Worm (Caenorhabditis elegans) whole organism, L2 larva: Measurements from ENCODE around the gene hpr-9.

Experiments used
- C34F6.9 ChIP-seq: fragments of 150-350 bp; optimal IDR thresholded peaks from 2 replicates; lab custom pipeline; 2014; ENCODE audit warnings: missing biosample characterization, missing genetic modification characterization
- F13H6.1 ChIP-seq: sonication (generic microtip); optimal IDR thresholded peaks from 2 replicates; lab custom pipeline; 2016; ENCODE audit warnings: missing genetic modification characterization, missing compliant biosample characterization
- R02D3.7 ChIP-seq: fragments of 150-350 bp; optimal IDR thresholded peaks from 2 replicates; lab custom pipeline; 2014; ENCODE audit warnings: missing biosample characterization, missing genetic modification characterization
- ZK546.5 ChIP-seq: sonication (generic microtip); optimal IDR thresholded peaks from 2 replicates; lab custom pipeline; 2017; ENCODE audit warnings: missing biosample characterization, missing genetic modification characterization
- alr-1 ChIP-seq: fragments of 150-350 bp; optimal IDR thresholded peaks from 2 replicates; lab custom pipeline; 2014; ENCODE audit warnings: missing biosample characterization, missing genetic modification characterization
- aly-2 ChIP-seq: fragments of 150-350 bp; optimal IDR thresholded peaks from 2 replicates; lab custom pipeline; 2014; ENCODE audit warnings: missing biosample characterization, missing genetic modification characterization
- ama-1 ChIP-seq: fragments of 150-350 bp; optimal IDR thresholded peaks from 2 replicates; lab custom pipeline; 2018; ENCODE audit warnings: inconsistent platforms
- blmp-1 ChIP-seq: sonication (generic microtip); optimal IDR thresholded peaks from 2 replicates; lab custom pipeline; 2017; ENCODE audit warnings: missing genetic modification characterization, mild to moderate bottlenecking, missing compliant biosample characterization, antibody characterized with exemption, moderate library complexity; ENCODE audit not compliant: insufficient read depth
- ceh-82 ChIP-seq: fragments of 150-350 bp; optimal IDR thresholded peaks from 2 replicates; lab custom pipeline; 2014; ENCODE audit warnings: missing biosample characterization, missing genetic modification characterization
- crh-2 ChIP-seq: sonication (generic microtip); optimal IDR thresholded peaks from 2 replicates; lab custom pipeline; 2017; ENCODE audit warnings: missing biosample characterization, missing genetic modification characterization
- egl-27 ChIP-seq: sonication (generic microtip); optimal IDR thresholded peaks from 3 replicates; lab custom pipeline; 2017; ENCODE audit warnings: missing biosample characterization, missing genetic modification reagents, missing genetic modification characterization
- elt-1 ChIP-seq: fragments of 150-350 bp; optimal IDR thresholded peaks from 2 replicates; lab custom pipeline; 2014; ENCODE audit warnings: missing biosample characterization, missing genetic modification characterization
- elt-3 ChIP-seq: sonication (generic microtip); optimal IDR thresholded peaks from 2 replicates; lab custom pipeline; 2017; ENCODE audit warnings: missing biosample characterization, missing genetic modification characterization
- fos-1 ChIP-seq: fragments of 150-350 bp; optimal IDR thresholded peaks from 2 replicates; lab custom pipeline; 2014; ENCODE audit warnings: missing biosample characterization, missing genetic modification characterization
- lin-11 ChIP-seq: fragments of 150-350 bp; sonication (generic microtip); optimal IDR thresholded peaks from 2 replicates; lab custom pipeline; 2014; ENCODE audit warnings: missing biosample characterization, missing genetic modification characterization, inconsistent platforms, mixed read lengths
- lsy-2 ChIP-seq, 2 experiments: fragments of 150-350 bp in 1 of 2; sonication (generic microtip) in 1 of 2; optimal IDR thresholded peaks; 2 replicates each; lab custom pipeline; 2014 to 2017; ENCODE audit warnings: missing biosample characterization in 2 of 2, missing genetic modification characterization in 2 of 2
- mab-5 ChIP-seq: fragments of 150-350 bp; optimal IDR thresholded peaks from 2 replicates; lab custom pipeline; 2014; ENCODE audit warnings: missing biosample characterization, missing genetic modification characterization
- mdl-1 ChIP-seq, 2 experiments: fragments of 150-350 bp in 1 of 2; sonication (generic microtip) in 1 of 2; optimal IDR thresholded peaks; 2 replicates each; lab custom pipeline; 2017; ENCODE audit warnings: missing biosample characterization in 2 of 2, missing genetic modification characterization in 2 of 2
- nhr-11 ChIP-seq: fragments of 150-350 bp; optimal IDR thresholded peaks from 2 replicates; lab custom pipeline; 2014; ENCODE audit warnings: missing biosample characterization, missing genetic modification characterization
- nhr-12 ChIP-seq: fragments of 150-350 bp; optimal IDR thresholded peaks from 2 replicates; lab custom pipeline; 2014; ENCODE audit warnings: missing biosample characterization, missing genetic modification characterization
- nhr-129 ChIP-seq: fragments of 150-350 bp; optimal IDR thresholded peaks from 2 replicates; lab custom pipeline; 2014; ENCODE audit warnings: missing biosample characterization, missing genetic modification characterization
- nhr-21 ChIP-seq: fragments of 150-350 bp; optimal IDR thresholded peaks from 2 replicates; lab custom pipeline; 2014; ENCODE audit warnings: missing biosample characterization, missing genetic modification characterization
- nhr-23 ChIP-seq: fragments of 150-350 bp; optimal IDR thresholded peaks from 2 replicates; lab custom pipeline; 2014; ENCODE audit warnings: missing biosample characterization, missing genetic modification reagents, missing genetic modification characterization
- nhr-25 ChIP-seq: fragments of 150-350 bp; sonication (generic microtip); optimal IDR thresholded peaks from 3 replicates; lab custom pipeline; 2014; ENCODE audit warnings: missing biosample characterization, missing genetic modification characterization
- nhr-6 ChIP-seq: fragments of 150-350 bp; optimal IDR thresholded peaks from 2 replicates; lab custom pipeline; 2014; ENCODE audit warnings: missing biosample characterization, missing genetic modification characterization
- nhr-77 ChIP-seq: fragments of 150-350 bp; optimal IDR thresholded peaks from 2 replicates; lab custom pipeline; 2014; ENCODE audit warnings: missing biosample characterization, missing genetic modification characterization
- peb-1 ChIP-seq: fragments of 150-350 bp; optimal IDR thresholded peaks from 2 replicates; lab custom pipeline; 2014; ENCODE audit warnings: missing biosample characterization, missing genetic modification characterization
- sem-4 ChIP-seq: fragments of 150-350 bp; optimal IDR thresholded peaks from 2 replicates; lab custom pipeline; 2014; ENCODE audit warnings: missing biosample characterization, missing genetic modification reagents, missing genetic modification characterization
- skn-1 ChIP-seq: sonication (generic microtip); optimal IDR thresholded peaks from 2 replicates; lab custom pipeline; 2017; ENCODE audit warnings: missing biosample characterization, missing genetic modification characterization
- sma-3 ChIP-seq: sonication (generic microtip); optimal IDR thresholded peaks from 2 replicates; lab custom pipeline; 2016; ENCODE audit warnings: missing genetic modification reagents, missing genetic modification characterization, missing compliant biosample characterization
- sma-9 ChIP-seq, 2 experiments: fragments of 150-350 bp in 1 of 2; sonication (generic microtip) in 1 of 2; optimal IDR thresholded peaks; 2 replicates each; lab custom pipeline; 2014 to 2016; ENCODE audit warnings: missing genetic modification characterization in 2 of 2, mild to moderate bottlenecking in 1 of 2, missing biosample characterization in 1 of 2, missing compliant biosample characterization in 1 of 2, missing genetic modification reagents in 1 of 2, moderate library complexity in 1 of 2
- unc-55 ChIP-seq: fragments of 150-350 bp; sonication (generic microtip); optimal IDR thresholded peaks from 3 replicates; lab custom pipeline; 2014; ENCODE audit warnings: missing biosample characterization, missing genetic modification reagents, missing genetic modification characterization
- unc-62 ChIP-seq: fragments of 150-350 bp; optimal IDR thresholded peaks from 2 replicates; lab custom pipeline; 2014; ENCODE audit warnings: missing biosample characterization, missing genetic modification reagents, missing genetic modification characterization
- zag-1 ChIP-seq: fragments of 150-350 bp; optimal IDR thresholded peaks from 2 replicates; lab custom pipeline; 2014; ENCODE audit warnings: missing biosample characterization, missing genetic modification characterization
- ztf-1 ChIP-seq: fragments of 200-800 bp; sonication (Bioruptor generic); conservative IDR thresholded peaks from 2 replicates; pipeline ENCODE4 v1.3.6; 2022; ENCODE audit warnings: missing genetic modification characterization, missing compliant biosample characterization
- ztf-11 ChIP-seq: sonication (generic microtip); optimal IDR thresholded peaks from 2 replicates; lab custom pipeline; 2017; ENCODE audit warnings: missing biosample characterization, missing genetic modification characterization
- ztf-4 ChIP-seq: fragments of 150-350 bp; optimal IDR thresholded peaks from 2 replicates; lab custom pipeline; 2014; ENCODE audit warnings: missing biosample characterization, missing genetic modification characterization

hpr-9 gene

ce11 chrIII:10646094-10646493 lies 24.7 kb downstream of the hpr-9 start, which contains the start of gene orc-4:
orc-4 (plus strand) TSS chrIII:10646170.
- TF ChIP-seq lin-11 (tag; lab: Kevin White, UChicago) (no peak), R02D3.7 (tag; lab: Kevin White, UChicago) (no peak), peb-1 (tag; lab: Kevin White, UChicago) (no peak), nhr-21 (tag; lab: Kevin White, UChicago) (no peak), sem-4 (tag; lab: Kevin White, UChicago) (no peak), ztf-11 (tag; lab: Kevin White, UChicago) (no peak), ZK546.5 (no peak), nhr-12 (tag; lab: Kevin White, UChicago) (no peak), nhr-25 (tag; lab: Kevin White, UChicago) (no peak), ceh-82 (tag; lab: Kevin White, UChicago) (no peak), elt-1 (tag; lab: Kevin White, UChicago) (no peak), lsy-2 (tag; optimal IDR thresholded peaks at IDR 0.05; lab: Kevin White, UChicago) (peak in 1 of 2 experiments; percentile 45), C34F6.9 (tag; lab: Kevin White, UChicago) (peak; percentile 19), ztf-4 (no peak)

- no peak for TF ChIP-seq alr-1 (tag; lab: Kevin White, UChicago)
- no peak for TF ChIP-seq nhr-11 (tag; lab: Kevin White, UChicago)
- no peak for TF ChIP-seq nhr-6 (tag; lab: Kevin White, UChicago)
- no peak for TF ChIP-seq skn-1
- TF ChIP-seq nhr-23: no peak
- no peak for TF ChIP-seq blmp-1 (tag; lab: Kevin White, UChicago)
- no peak for TF ChIP-seq nhr-12 (tag; lab: Kevin White, UChicago)
- TF ChIP-seq sma-3 (GFP tag; lab: Kevin White, UChicago): no peak
- TF ChIP-seq ama-1 (lab: Kevin White, UChicago): no peak
- TF ChIP-seq elt-3 (tag; lab: Kevin White, UChicago): no peak
- TF ChIP-seq nhr-77 (tag; lab: Kevin White, UChicago): no peak
Measured at ce11 chrIII:10649219-10649618, 27.9 kb downstream of the hpr-9 start, which contains the start of gene emg-1. emg-1 (plus strand) TSS chrIII:10649519.

ce11 chrIII:10651634-10652033 lies 30.3 kb downstream of the hpr-9 start:
- TF ChIP-seq nhr-6 (tag; lab: Kevin White, UChicago) (no peak), crh-2 (tag; lab: Kevin White, UChicago) (peak; percentile 20), elt-1 (tag; lab: Kevin White, UChicago) (no peak), C34F6.9 (tag; lab: Kevin White, UChicago) (peak; percentile 53), nhr-23 (no peak), mab-5 (peak; percentile 20), nhr-25 (tag; lab: Kevin White, UChicago) (peak; percentile 6), peb-1 (tag; lab: Kevin White, UChicago) (no peak), lsy-2 (tag; optimal IDR thresholded peaks at IDR 0.05; lab: Kevin White, UChicago) (peak; percentile 38 to 61), lin-11 (tag; lab: Kevin White, UChicago) (peak; percentile 34), elt-3 (tag; lab: Kevin White, UChicago) (no peak), unc-55 (GFP tag; lab: Kevin White, UChicago) (peak; percentile 62), alr-1 (tag; lab: Kevin White, UChicago) (no peak), unc-62 (GFP tag; lab: Kevin White, UChicago) (no peak), ztf-4 (no peak), nhr-129 (peak; percentile 46), nhr-77 (tag; lab: Kevin White, UChicago) (no peak), zag-1 (peak; percentile 20), mdl-1 (tag; optimal IDR thresholded peaks at IDR 0.05; lab: Kevin White, UChicago) (peak in 1 of 2 experiments; percentile 24), F13H6.1 (tag; lab: Kevin White, UChicago) (peak; percentile 83), fos-1 (tag; lab: Kevin White, UChicago) (peak; percentile 18), aly-2 (no peak), sma-9 (GFP tag; optimal IDR thresholded peaks at IDR 0.05; lab: Kevin White, UChicago) (no peak), sma-9 (tag; optimal IDR thresholded peaks at IDR 0.05; lab: Kevin White, UChicago) (no peak), egl-27 (tag; lab: Kevin White, UChicago) (peak; percentile 5)

ce11 chrIII:10652833-10653232 lies 31.5 kb downstream of the hpr-9 start:
- no peak for TF ChIP-seq mdl-1 (tag; optimal IDR thresholded peaks at IDR 0.05; lab: Kevin White, UChicago)
- TF ChIP-seq ztf-1 (GFP tag; lab: Robert Waterston, UW): no peak
- TF ChIP-seq mab-5: no peak
- TF ChIP-seq zag-1: no peak
- no peak for TF ChIP-seq nhr-12 (tag; lab: Kevin White, UChicago)
- no peak for TF ChIP-seq ztf-11 (tag; lab: Kevin White, UChicago)
- no peak for TF ChIP-seq lin-11 (tag; lab: Kevin White, UChicago)
- TF ChIP-seq blmp-1 (tag; lab: Kevin White, UChicago): no peak
- TF ChIP-seq skn-1: no peak
